Worm (Caenorhabditis elegans) whole organism, L1 larva: ENCODE measurements around the gene ilkp-1.

ENCODE experiments used
- ceh-63 ChIP-seq: fragments of 200-800 bp; sonication (Bioruptor generic); optimal IDR thresholded peaks from 2 replicates; lab custom pipeline; 2018; ENCODE audit warnings: mild to moderate bottlenecking, missing genetic modification characterization, missing compliant biosample characterization
- nhr-237 ChIP-seq: fragments of 150-350 bp; optimal IDR thresholded peaks from 2 replicates; lab custom pipeline; 2014; ENCODE audit warnings: missing biosample characterization, missing genetic modification characterization
- nhr-28 ChIP-seq: fragments of 150-350 bp; optimal IDR thresholded peaks from 2 replicates; lab custom pipeline; 2014; ENCODE audit warnings: missing biosample characterization, missing genetic modification characterization
- nhr-76 ChIP-seq: sonication (generic microtip); optimal IDR thresholded peaks from 2 replicates; lab custom pipeline; 2017; ENCODE audit warnings: missing biosample characterization, missing genetic modification characterization
- zip-4 ChIP-seq: fragments of 200-800 bp; sonication (Bioruptor generic); optimal IDR thresholded peaks from 2 replicates; lab custom pipeline; 2018; ENCODE audit warnings: mild to moderate bottlenecking, missing genetic modification characterization, moderate library complexity, missing compliant biosample characterization

DNA sequence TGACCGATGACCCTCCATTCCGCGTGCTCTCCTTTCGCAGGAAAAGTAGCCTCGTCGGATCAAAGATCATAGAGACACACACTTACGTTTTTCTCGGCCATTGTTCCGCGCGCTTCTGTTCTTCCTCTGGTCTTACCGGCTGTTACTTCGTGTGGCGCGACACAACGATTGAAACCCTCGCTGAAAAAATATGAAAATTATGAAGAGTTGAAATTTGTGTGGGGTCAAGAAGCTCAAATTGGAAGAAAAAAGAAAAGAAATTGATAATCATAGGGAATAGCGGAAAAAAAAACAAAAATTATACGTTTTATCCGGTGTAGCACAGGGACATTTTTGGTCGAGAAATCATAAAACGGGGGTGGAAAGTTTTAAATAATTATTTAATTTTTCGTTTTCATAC is 9.0 kb upstream of the ilkp-1 start, which contains the start of gene cey-1:
- TF ChIP-seq nhr-237 (no peak), zip-4 (GFP tag; lab: Kevin White, UChicago) (no peak), nhr-28 (tag; lab: Kevin White, UChicago) (no peak), nhr-76 (tag; lab: Kevin White, UChicago) (no peak), ceh-63 (GFP tag; lab: Kevin White, UChicago) (no peak)
